Fruit fly (Drosophila melanogaster): ENCODE data around the gene CG12502.

DNA sequence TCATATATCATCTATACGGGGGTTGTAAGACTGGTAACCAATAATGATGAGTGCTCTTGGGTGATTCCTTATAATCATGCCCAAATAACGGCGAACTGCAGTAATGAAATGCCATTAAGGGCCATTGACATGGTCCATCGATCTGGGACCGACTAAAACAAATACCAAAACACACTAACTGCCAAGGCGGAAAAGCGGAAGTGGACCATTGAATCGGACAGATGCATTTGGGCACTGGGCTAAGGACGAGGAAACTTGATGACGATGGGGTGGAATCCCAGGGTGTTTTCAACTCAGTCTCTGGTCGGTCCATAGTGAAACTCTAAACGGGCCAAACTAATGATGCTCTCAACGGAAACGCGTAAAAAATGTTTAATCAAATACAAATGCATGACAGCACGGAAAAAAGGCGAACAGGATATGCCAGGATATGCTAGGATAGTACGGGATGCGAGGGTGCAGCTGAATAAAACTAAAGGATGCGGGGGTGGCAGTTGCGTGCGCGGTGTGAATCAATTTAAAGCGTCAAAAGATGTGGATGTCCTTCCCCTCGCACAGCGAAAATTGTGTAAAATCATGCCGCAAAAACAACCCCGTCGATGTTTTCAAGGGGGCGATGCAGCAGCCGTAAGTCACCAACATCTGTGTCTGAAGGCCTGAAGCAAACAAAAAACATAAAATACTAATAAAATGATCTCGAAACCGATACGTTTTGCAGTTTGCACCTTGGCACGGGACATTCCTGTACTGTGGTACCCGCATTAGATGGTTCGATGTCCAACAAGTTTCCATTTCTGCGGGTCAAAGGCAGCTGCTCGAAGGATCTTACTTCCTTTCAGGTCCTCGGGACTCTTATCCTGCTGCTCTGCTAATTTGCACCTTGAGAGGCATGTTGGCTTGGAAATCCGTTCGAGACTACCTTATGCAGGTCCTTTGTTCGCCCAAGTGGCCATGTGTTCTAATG is 47.5 kb downstream of the CG12502 start:
- TF ChIP-seq CG8478 (optimal IDR thresholded peaks at IDR 0.05) (no peak), CTCF (optimal IDR thresholded peaks at IDR 0.05) (no peak)

Measured in S2 (cell line).